Worm (Caenorhabditis elegans) whole organism, L4 larva: ENCODE measurements around the gene lgg-1.

Source experiments
- F37D6.2 ChIP-seq: sonication (generic microtip); optimal IDR thresholded peaks from 2 replicates; lab custom pipeline; 2016; ENCODE audit warnings: mild to moderate bottlenecking, missing genetic modification characterization, missing compliant biosample characterization
- R02D3.7 ChIP-seq: fragments of 150-350 bp; sonication (generic microtip); optimal IDR thresholded peaks from 3 replicates; lab custom pipeline; 2014; ENCODE audit warnings: missing biosample characterization, missing genetic modification characterization
- T20F7.1 ChIP-seq: fragments of 200-800 bp; sonication (Bioruptor generic); optimal IDR thresholded peaks from 2 replicates; lab custom pipeline; 2018; ENCODE audit warnings: mild to moderate bottlenecking, missing genetic modification characterization, missing compliant biosample characterization
- T26A8.4 ChIP-seq: fragments of 200-800 bp; sonication (Bioruptor generic); IDR thresholded peaks from 2 replicates; pipeline ENCODE4 v1.3.6; 2022; ENCODE audit warnings: missing genetic modification characterization, missing compliant biosample characterization
- Y75B8A.6 ChIP-seq: fragments of 200-800 bp; sonication (Bioruptor generic); IDR thresholded peaks from 2 replicates; pipeline ENCODE4 v1.3.6; 2022; ENCODE audit warnings: missing genetic modification reagents, missing genetic modification characterization, missing compliant biosample characterization
- ZK337.2 ChIP-seq: fragments of 200-800 bp; sonication (Bioruptor generic); IDR thresholded peaks from 2 replicates; pipeline ENCODE4 v1.3.6; 2022; ENCODE audit warnings: missing genetic modification reagents, missing genetic modification characterization, missing compliant biosample characterization
- ama-1 ChIP-seq: fragments of 150-350 bp; optimal IDR thresholded peaks from 2 replicates; lab custom pipeline; 2014; ENCODE audit warnings: inconsistent platforms, mixed read lengths
- ceh-32 ChIP-seq: sonication (generic microtip); optimal IDR thresholded peaks from 2 replicates; lab custom pipeline; 2016; ENCODE audit warnings: mild to moderate bottlenecking, missing genetic modification characterization, missing compliant biosample characterization; ENCODE audit not compliant: poor library complexity
- ceh-44 ChIP-seq: fragments of 200-800 bp; sonication (Bioruptor generic); IDR thresholded peaks from 2 replicates; pipeline ENCODE4 v1.3.6; 2022; ENCODE audit warnings: missing genetic modification reagents, missing genetic modification characterization, missing compliant biosample characterization
- ceh-82 ChIP-seq: sonication (generic microtip); optimal IDR thresholded peaks from 2 replicates; lab custom pipeline; 2017; ENCODE audit warnings: missing biosample characterization, missing genetic modification characterization
- cey-2 ChIP-seq: sonication (generic microtip); optimal IDR thresholded peaks from 3 replicates; lab custom pipeline; 2017; ENCODE audit warnings: missing genetic modification characterization, mild to moderate bottlenecking, missing compliant biosample characterization, antibody characterized with exemption, borderline replicate concordance; ENCODE audit not compliant: insufficient read depth
- daf-16 ChIP-seq, 3 experiments: sonication (generic microtip); optimal IDR thresholded peaks; 2 replicates each; lab custom pipeline; 2016 to 2017; ENCODE audit warnings: missing genetic modification characterization in 3 of 3, missing genetic modification reagents in 3 of 3, mild to moderate bottlenecking in 2 of 3, missing compliant biosample characterization in 2 of 3, missing biosample characterization in 1 of 3, moderate library complexity in 1 of 3
- daf-19 ChIP-seq: fragments of 200-800 bp; sonication (Bioruptor generic); conservative IDR thresholded peaks from 2 replicates; pipeline ENCODE4 v1.3.6; 2022; ENCODE audit warnings: missing genetic modification characterization, missing compliant biosample characterization
- daf-8 ChIP-seq: fragments of 200-800 bp; sonication (Bioruptor generic); IDR thresholded peaks from 2 replicates; pipeline ENCODE4 v1.3.6; 2022; ENCODE audit warnings: missing genetic modification characterization, missing compliant biosample characterization
- dmd-6 ChIP-seq: fragments of 200-800 bp; sonication (Bioruptor generic); IDR thresholded peaks from 2 replicates; pipeline ENCODE4 v1.3.6; 2022; ENCODE audit warnings: missing genetic modification reagents, missing genetic modification characterization, missing compliant biosample characterization
- duxl-1 ChIP-seq: sonication (generic microtip); optimal IDR thresholded peaks from 2 replicates; lab custom pipeline; 2016; ENCODE audit warnings: mild to moderate bottlenecking, missing genetic modification characterization, moderate library complexity, missing compliant biosample characterization; ENCODE audit not compliant: poor library complexity
- dve-1 ChIP-seq: sonication (generic microtip); optimal IDR thresholded peaks from 2 replicates; lab custom pipeline; 2017; ENCODE audit warnings: antibody characterized with exemption, mild to moderate bottlenecking, missing genetic modification characterization, missing compliant biosample characterization; ENCODE audit not compliant: insufficient read depth
- fkh-10 ChIP-seq: fragments of 150-350 bp; optimal IDR thresholded peaks from 2 replicates; lab custom pipeline; 2014; ENCODE audit warnings: missing biosample characterization, missing genetic modification reagents, missing genetic modification characterization
- hlh-11 ChIP-seq: fragments of 200-800 bp; sonication (Bioruptor generic); optimal IDR thresholded peaks from 2 replicates; lab custom pipeline; 2018; ENCODE audit warnings: mild to moderate bottlenecking, missing genetic modification characterization, missing compliant biosample characterization
- hlh-30 ChIP-seq: sonication (generic microtip); optimal IDR thresholded peaks from 2 replicates; lab custom pipeline; 2017; ENCODE audit warnings: antibody characterized with exemption, mild to moderate bottlenecking, missing genetic modification characterization, missing compliant biosample characterization; ENCODE audit not compliant: insufficient read depth
- lim-7 ChIP-seq: fragments of 200-800 bp; sonication (Bioruptor generic); IDR thresholded peaks from 2 replicates; pipeline ENCODE4 v1.3.6; 2022; ENCODE audit warnings: missing genetic modification characterization, missing compliant biosample characterization
- lin-1 ChIP-seq: fragments of 200-800 bp; sonication (Bioruptor generic); IDR thresholded peaks from 2 replicates; pipeline ENCODE4 v1.3.6; 2022; ENCODE audit warnings: missing genetic modification reagents, missing genetic modification characterization, missing compliant biosample characterization
- lin-38 ChIP-seq: fragments of 200-800 bp; sonication (Bioruptor generic); IDR thresholded peaks from 2 replicates; pipeline ENCODE4 v1.3.6; 2022; ENCODE audit warnings: missing genetic modification reagents, missing genetic modification characterization, missing compliant biosample characterization
- lin-39 ChIP-seq: fragments of 150-350 bp; optimal IDR thresholded peaks from 2 replicates; lab custom pipeline; 2014; ENCODE audit warnings: missing biosample characterization, missing genetic modification reagents, missing genetic modification characterization
- madf-9 ChIP-seq: fragments of 200-800 bp; sonication (Bioruptor generic); conservative IDR thresholded peaks from 2 replicates; pipeline ENCODE4 v1.3.6; 2022; ENCODE audit warnings: missing genetic modification reagents, missing genetic modification characterization, missing compliant biosample characterization
- mdl-1 ChIP-seq, 2 experiments: fragments of 150-350 bp in 1 of 2; sonication (generic microtip) in 1 of 2; optimal IDR thresholded peaks; 2 replicates each; lab custom pipeline; 2014 to 2017; ENCODE audit warnings: missing biosample characterization in 2 of 2, missing genetic modification characterization in 2 of 2
- mep-1 ChIP-seq: fragments of 150-350 bp; sonication (generic microtip); optimal IDR thresholded peaks from 3 replicates; lab custom pipeline; 2014; ENCODE audit warnings: missing biosample characterization, missing genetic modification characterization
- mes-2 ChIP-seq: sonication (generic microtip); optimal IDR thresholded peaks from 2 replicates; lab custom pipeline; 2016; ENCODE audit warnings: missing genotype, mild to moderate bottlenecking, missing genetic modification characterization, missing compliant biosample characterization; ENCODE audit not compliant: poor library complexity, severe bottlenecking
- nhr-237 ChIP-seq: sonication (generic microtip); optimal IDR thresholded peaks from 2 replicates; lab custom pipeline; 2017; ENCODE audit warnings: missing biosample characterization, missing genetic modification characterization
- nhr-25 ChIP-seq: sonication (generic microtip); optimal IDR thresholded peaks from 2 replicates; lab custom pipeline; 2017; ENCODE audit warnings: missing genetic modification characterization, mild to moderate bottlenecking, missing compliant biosample characterization, antibody characterized with exemption, moderate library complexity, borderline replicate concordance; ENCODE audit not compliant: insufficient read depth
- nhr-28 ChIP-seq: fragments of 150-350 bp; optimal IDR thresholded peaks from 2 replicates; lab custom pipeline; 2014; ENCODE audit warnings: missing biosample characterization, missing genetic modification characterization
- nhr-41 ChIP-seq: fragments of 200-800 bp; sonication (Bioruptor generic); IDR thresholded peaks from 2 replicates; pipeline ENCODE4 v1.3.6; 2022; ENCODE audit warnings: missing genetic modification reagents, missing genetic modification characterization, missing compliant biosample characterization
- nhr-48 ChIP-seq: sonication (generic microtip); optimal IDR thresholded peaks from 2 replicates; lab custom pipeline; 2016; ENCODE audit warnings: mild to moderate bottlenecking, missing genetic modification characterization, missing compliant biosample characterization
- nhr-6 ChIP-seq: fragments of 150-350 bp; optimal IDR thresholded peaks from 2 replicates; lab custom pipeline; 2014; ENCODE audit warnings: missing biosample characterization, missing genetic modification characterization
- nhr-76 ChIP-seq: fragments of 150-350 bp; optimal IDR thresholded peaks from 2 replicates; lab custom pipeline; 2014; ENCODE audit warnings: missing biosample characterization, missing genetic modification characterization
- pqm-1 ChIP-seq: sonication (generic microtip); optimal IDR thresholded peaks from 2 replicates; lab custom pipeline; 2017; ENCODE audit warnings: missing biosample characterization, missing genetic modification characterization
- rbr-2 ChIP-seq: sonication (generic microtip); optimal IDR thresholded peaks from 2 replicates; lab custom pipeline; 2016; ENCODE audit warnings: missing genotype, missing genetic modification characterization, missing compliant biosample characterization
- skn-1 ChIP-seq: fragments of 150-350 bp; optimal IDR thresholded peaks from 2 replicates; lab custom pipeline; 2014; ENCODE audit warnings: missing biosample characterization, missing genetic modification characterization
- snpc-1.2 ChIP-seq: fragments of 200-800 bp; sonication (Bioruptor generic); IDR thresholded peaks from 2 replicates; pipeline ENCODE4 v1.3.6; 2022; ENCODE audit warnings: missing genetic modification reagents, missing genetic modification characterization, missing compliant biosample characterization
- spr-1 ChIP-seq: sonication (generic microtip); optimal IDR thresholded peaks from 2 replicates; lab custom pipeline; 2016; ENCODE audit warnings: mild to moderate bottlenecking, missing genetic modification characterization, missing compliant biosample characterization
- tag-97 ChIP-seq: fragments of 200-800 bp; sonication (Bioruptor generic); IDR thresholded peaks from 2 replicates; pipeline ENCODE4 v1.3.6; 2022; ENCODE audit warnings: missing genetic modification characterization, missing compliant biosample characterization
- tra-1 ChIP-seq: fragments of 200-800 bp; sonication (Bioruptor generic); IDR thresholded peaks from 2 replicates; pipeline ENCODE4 v1.3.6; 2022; ENCODE audit warnings: missing genetic modification reagents, missing genetic modification characterization, missing compliant biosample characterization
- unc-130 ChIP-seq: sonication (generic microtip); optimal IDR thresholded peaks from 2 replicates; lab custom pipeline; 2016; ENCODE audit warnings: missing genetic modification reagents, missing genetic modification characterization, missing compliant biosample characterization
- vab-7 ChIP-seq: fragments of 200-800 bp; sonication (Bioruptor generic); IDR thresholded peaks from 2 replicates; pipeline ENCODE4 v1.3.6; 2022; ENCODE audit warnings: missing genetic modification reagents, missing genetic modification characterization, missing compliant biosample characterization
- zfp-2 ChIP-seq: sonication (generic microtip); optimal IDR thresholded peaks from 2 replicates; lab custom pipeline; 2016; ENCODE audit warnings: mild to moderate bottlenecking, missing genetic modification characterization, missing compliant biosample characterization
- zip-2 ChIP-seq: fragments of 150-350 bp; optimal IDR thresholded peaks from 2 replicates; lab custom pipeline; 2014; ENCODE audit warnings: missing biosample characterization, missing genetic modification characterization

The lgg-1 gene

DNA sequence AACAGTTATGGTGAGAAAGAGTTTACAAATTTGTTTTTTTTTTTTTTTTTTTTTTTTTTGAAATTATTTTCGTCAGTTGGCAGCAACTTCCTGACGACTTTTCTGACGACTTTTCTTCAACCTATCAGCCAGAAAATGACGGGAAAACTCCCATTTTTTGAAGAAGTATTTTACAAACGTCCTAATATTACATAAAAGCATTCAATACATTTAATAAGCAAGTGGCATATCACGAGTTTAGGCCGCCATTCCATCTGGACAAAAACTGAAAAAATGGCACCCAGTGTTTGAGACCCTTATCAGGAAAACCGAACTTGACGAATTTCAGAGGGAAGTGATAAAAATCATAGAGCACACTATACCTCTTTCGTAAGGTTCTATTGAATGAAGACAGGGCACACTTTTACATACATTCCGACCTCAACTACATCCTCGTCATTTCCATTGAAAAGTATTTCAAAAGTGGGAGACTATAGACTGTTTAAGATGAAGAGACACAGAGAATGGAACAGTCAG is 12.7 kb downstream of the lgg-1 start:
- TF ChIP-seq vab-7 (GFP tag; lab: Robert Waterston, UW) (no peak), daf-16 (GFP tag; optimal IDR thresholded peaks at IDR 0.05; lab: Kevin White, UChicago) (no peak), daf-16 (tag; optimal IDR thresholded peaks at IDR 0.05; lab: Kevin White, UChicago) (no peak), dve-1 (tag; lab: Kevin White, UChicago) (peak; percentile 56), lin-1 (GFP tag; lab: Robert Waterston, UW) (no peak), fkh-10 (GFP tag; lab: Kevin White, UChicago) (no peak), lin-39 (tag; lab: Kevin White, UChicago) (no peak), T20F7.1 (GFP tag; lab: Kevin White, UChicago) (no peak), mep-1 (tag; lab: Kevin White, UChicago) (no peak), nhr-25 (tag; lab: Kevin White, UChicago) (no peak), Y75B8A.6 (no peak), unc-130 (GFP tag; lab: Kevin White, UChicago) (no peak), nhr-76 (no peak), hlh-30 (no peak), dmd-6 (GFP tag; lab: Robert Waterston, UW) (peak; percentile 31; the same call in 1 of the 2 replicates), pqm-1 (peak; percentile 54), nhr-237 (tag; lab: Kevin White, UChicago) (no peak), spr-1 (no peak), nhr-28 (tag; lab: Kevin White, UChicago) (peak; percentile 43), ceh-44 (GFP tag; lab: Robert Waterston, UW) (no peak), cey-2 (tag; lab: Kevin White, UChicago) (no peak), nhr-41 (GFP tag; lab: Robert Waterston, UW) (no peak), skn-1 (tag; lab: Kevin White, UChicago) (no peak), hlh-11 (tag; lab: Kevin White, UChicago) (peak; percentile 40), lim-7 (GFP tag; lab: Robert Waterston, UW) (no peak), tra-1 (GFP tag; lab: Robert Waterston, UW) (no peak)

DNA sequence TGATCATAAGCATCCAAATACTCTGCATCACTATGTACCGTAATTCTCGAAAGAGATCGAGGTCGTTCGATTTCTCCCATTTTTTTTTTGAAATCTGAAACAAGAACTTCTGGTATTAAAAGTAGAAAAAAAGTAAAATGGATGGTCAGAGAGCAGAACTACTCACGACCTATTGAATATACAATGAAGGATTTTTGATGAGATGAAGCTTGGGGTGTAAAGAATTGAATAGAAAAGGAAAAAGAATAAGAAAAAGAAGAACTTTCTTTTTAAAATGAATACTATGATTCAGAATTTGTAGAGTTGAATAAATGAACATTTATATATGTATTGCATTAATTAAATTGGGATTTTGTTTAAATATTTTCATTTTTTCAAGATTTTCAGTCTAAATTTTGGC is 13.6 kb downstream of the lgg-1 start, which contains the start of gene ttc-39B:
TSS of gene ttc-39B (minus strand) at position 101 of the 400 bp plus-strand sequence.
- TF ChIP-seq nhr-76 (no peak), zip-2 (tag; lab: Kevin White, UChicago) (no peak), ceh-82 (no peak)

DNA sequence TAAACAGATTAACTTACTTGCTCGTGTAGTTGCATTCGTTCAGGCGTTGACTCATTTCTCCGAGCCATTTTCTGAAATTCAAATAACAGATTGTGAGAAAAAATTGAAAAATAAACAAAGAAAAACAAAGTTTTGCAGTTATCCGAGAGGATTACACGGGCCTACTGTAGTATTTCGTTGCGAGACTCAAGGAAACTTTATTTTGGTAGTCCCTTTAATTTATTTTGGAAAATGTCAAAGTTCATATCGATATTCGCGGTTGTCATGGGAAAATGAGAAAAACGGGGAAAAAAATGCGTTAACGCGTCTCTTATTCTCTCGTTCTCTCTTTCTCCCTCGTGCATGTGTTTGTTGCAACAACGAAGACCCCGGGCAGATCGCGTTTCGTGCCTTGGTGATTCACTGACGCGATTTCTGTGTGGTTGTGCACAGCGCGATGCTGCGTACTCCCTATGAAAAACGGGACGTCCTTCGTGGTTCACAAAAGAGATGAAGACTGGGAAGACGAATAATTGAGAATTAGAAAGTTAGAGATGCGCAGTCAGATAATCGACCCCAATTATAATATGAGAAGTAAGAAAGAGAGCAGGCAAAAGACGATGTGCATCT is 16.2 kb downstream of the lgg-1 start, which contains the start of gene set-4:
TSS of gene set-4 (minus strand) at position 120 of the 609 bp plus-strand sequence.
- TF ChIP-seq nhr-25 (tag; lab: Kevin White, UChicago), result peak; percentile 85
- TF ChIP-seq nhr-6 (tag; lab: Kevin White, UChicago), result peak; percentile 79
- peak; percentile 19 to 94 for TF ChIP-seq mdl-1 (tag; optimal IDR thresholded peaks at IDR 0.05; lab: Kevin White, UChicago)
- 0 out of 2 replicates have a peak, but pooled peaks have one; percentile 59 for TF ChIP-seq daf-19 (GFP tag; lab: Robert Waterston, UW)
- no peak for TF ChIP-seq ceh-32 (tag; lab: Kevin White, UChicago)
- TF ChIP-seq R02D3.7 (tag; lab: Kevin White, UChicago), result no peak
- no peak for TF ChIP-seq snpc-1.2 (GFP tag; lab: Robert Waterston, UW)
- peak; percentile 96 for TF ChIP-seq rbr-2 (tag; lab: Kevin White, UChicago)
- peak; percentile 88 for TF ChIP-seq T26A8.4 (GFP tag; lab: Robert Waterston, UW)
- TF ChIP-seq nhr-41 (GFP tag; lab: Robert Waterston, UW), result peak; percentile 22; the same call in 1 of the 2 replicates
- no peak for TF ChIP-seq daf-8
- peak; percentile 64; the same call in 1 of the 2 replicates for TF ChIP-seq madf-9
- TF ChIP-seq F37D6.2, result peak; percentile 90
- peak; percentile 52 for TF ChIP-seq zfp-2
- TF ChIP-seq ZK337.2 (GFP tag; lab: Robert Waterston, UW), result no peak
- TF ChIP-seq duxl-1 (tag; lab: Kevin White, UChicago), result peak; percentile 77
- TF ChIP-seq spr-1, result peak; percentile 87
- TF ChIP-seq ceh-82, result no peak
- TF ChIP-seq lin-38 (GFP tag; lab: Robert Waterston, UW), result peak; percentile 90
- TF ChIP-seq mes-2, result peak; percentile 89
- TF ChIP-seq ama-1, result peak; percentile 69
- peak; percentile 71 for TF ChIP-seq nhr-48 (tag; lab: Kevin White, UChicago)
- TF ChIP-seq tag-97 (GFP tag; lab: Robert Waterston, UW), result no peak
